Fruit fly (Drosophila melanogaster): ENCODE results near the gene Pfas.

DNA sequence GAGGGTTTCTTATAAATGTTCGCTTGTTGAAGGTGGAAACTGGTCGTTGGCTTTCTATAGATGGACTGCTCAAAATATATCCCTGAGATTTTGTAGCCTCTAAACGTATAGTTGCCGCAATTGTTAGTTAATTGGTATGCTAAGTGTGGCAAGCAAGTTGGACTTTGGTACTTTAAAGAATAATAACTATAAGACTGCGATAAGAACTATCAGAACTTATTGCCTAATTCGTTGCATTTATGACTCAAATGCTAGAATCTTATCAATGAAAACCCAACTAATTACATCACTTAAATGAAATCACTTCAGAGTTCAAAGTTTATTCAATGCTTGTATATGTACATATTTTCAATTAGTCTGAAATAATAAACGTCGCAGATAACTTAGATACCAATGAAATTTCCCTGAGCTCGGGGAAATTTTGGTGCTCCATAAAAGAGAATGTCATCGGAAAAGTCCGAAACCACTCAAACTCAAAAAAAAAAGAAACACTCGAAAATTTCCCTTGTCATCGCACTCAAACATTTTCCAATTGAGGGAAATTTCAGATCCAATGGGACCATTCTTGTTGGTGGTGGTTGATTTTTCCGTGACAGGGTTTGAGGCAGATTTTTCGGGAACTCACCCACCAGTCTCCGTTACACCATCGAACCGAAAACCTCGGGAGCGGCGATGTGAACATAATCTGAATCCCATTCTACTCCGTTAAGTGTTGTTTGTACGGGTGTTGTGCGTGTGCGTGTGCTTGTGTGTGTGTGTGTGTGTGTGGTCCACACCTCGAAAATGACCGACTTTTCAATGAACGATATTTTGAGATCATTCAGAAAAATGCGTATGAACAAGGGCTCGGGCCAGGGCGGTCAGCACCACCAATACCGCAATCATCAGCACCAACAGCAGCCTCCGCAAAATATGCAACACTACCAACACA, 45.2 kb upstream of the Pfas start, which contains the start of gene CG45075:
- TF ChIP-seq Pif1B (GFP tag; optimal IDR thresholded peaks at IDR 0.05) (no peak), fd96Ca (GFP tag; IDR thresholded peaks at IDR 0.05) (no peak), EcR (GFP tag; optimal IDR thresholded peaks at IDR 0.05) (no peak), Snoo (tag; optimal IDR thresholded peaks at IDR 0.05) (no peak), CG14655 (GFP tag; optimal IDR thresholded peaks at IDR 0.05) (no peak), CG13204 (GFP tag; optimal IDR thresholded peaks at IDR 0.05) (no peak), CG32121 (GFP tag; IDR thresholded peaks at IDR 0.05) (no peak)

Measured in whole organism, pupa.